Fruit fly (Drosophila melanogaster) whole organism, embryonic: Measurements from ENCODE around the gene Ids.
A peak's percentile ranks its signal among the peaks of the same experiment; 100 is the strongest.

Source experiments
- Aef1 ChIP-seq: fragments of 200-800 bp; sonication (Bioruptor generic); IDR thresholded peaks from 3 replicates; pipeline ENCODE4 v1.3.6; 2022; ENCODE audit warnings: missing biosample characterization, missing genetic modification characterization
- B-H1 ChIP-seq: fragments of 200-800 bp; sonication (Bioruptor generic); IDR thresholded peaks from 3 replicates; pipeline ENCODE4 v1.3.6; 2022; ENCODE audit warnings: missing biosample characterization, missing genetic modification characterization
- B-H2 ChIP-seq: fragments of 200-800 bp; sonication (Bioruptor generic); optimal IDR thresholded peaks from 2 replicates; lab custom pipeline; 2018; ENCODE audit warnings: missing biosample characterization, mild to moderate bottlenecking, missing genetic modification characterization
- CG10543 ChIP-seq: fragments of 200-800 bp; sonication (Bioruptor generic); optimal IDR thresholded peaks from 3 replicates; lab custom pipeline; 2017; ENCODE audit warnings: missing biosample characterization, mild to moderate bottlenecking, missing genetic modification characterization, moderate library complexity
- CG10565 ChIP-seq: fragments of 200-800 bp; sonication (Bioruptor generic); optimal IDR thresholded peaks from 3 replicates; lab custom pipeline; 2016; ENCODE audit warnings: missing biosample characterization, mild to moderate bottlenecking, missing genetic modification characterization
- CG10654 ChIP-seq: fragments of 200-800 bp; sonication (Bioruptor generic); optimal IDR thresholded peaks from 2 replicates; lab custom pipeline; 2016; ENCODE audit warnings: missing biosample characterization, missing genetic modification characterization
- CG11247 ChIP-seq: fragments of 200-800 bp; sonication (Bioruptor generic); IDR thresholded peaks from 2 replicates; pipeline ENCODE4 v1.3.6; 2022; ENCODE audit warnings: missing biosample characterization, missing genetic modification characterization
- CG12299 ChIP-seq: fragments of 200-800 bp; sonication (Bioruptor generic); optimal IDR thresholded peaks from 2 replicates; lab custom pipeline; 2018; ENCODE audit warnings: missing biosample characterization, mild to moderate bottlenecking, missing genetic modification characterization
- CG14667 ChIP-seq: fragments of 200-800 bp; sonication (Bioruptor generic); IDR thresholded peaks from 2 replicates; pipeline ENCODE4 v1.3.6; 2022; ENCODE audit warnings: missing biosample characterization, missing genetic modification characterization
- CG1603 ChIP-seq: fragments of 200-800 bp; sonication (Bioruptor generic); optimal IDR thresholded peaks from 2 replicates; lab custom pipeline; 2019; ENCODE audit warnings: missing biosample characterization, mild to moderate bottlenecking, missing genetic modification characterization, moderate library complexity
- CG2678 ChIP-seq: fragments of 200-800 bp; sonication (Bioruptor generic); optimal IDR thresholded peaks from 3 replicates; lab custom pipeline; 2019; ENCODE audit warnings: missing biosample characterization, mild to moderate bottlenecking, missing genetic modification characterization, moderate library complexity
- CG3065 ChIP-seq: fragments of 200-800 bp; sonication (Bioruptor generic); optimal IDR thresholded peaks from 2 replicates; lab custom pipeline; 2016; ENCODE audit warnings: missing biosample characterization, missing genetic modification characterization
- CG34376 ChIP-seq: fragments of 200-800 bp; sonication (Bioruptor generic); optimal IDR thresholded peaks from 2 replicates; lab custom pipeline; 2018; ENCODE audit warnings: missing biosample characterization, mild to moderate bottlenecking, missing genetic modification characterization
- CG5953 ChIP-seq: fragments of 200-800 bp; sonication (Bioruptor generic); IDR thresholded peaks from 2 replicates; pipeline ENCODE4 v1.3.6; 2022; ENCODE audit warnings: missing biosample characterization, missing genetic modification characterization
- CG9932 ChIP-seq: fragments of 200-800 bp; sonication (Bioruptor generic); IDR thresholded peaks from 2 replicates; pipeline ENCODE4 v1.3.6; 2022; ENCODE audit warnings: missing biosample characterization, missing genetic modification characterization
- Dbx ChIP-seq: fragments of 200-800 bp; sonication (Bioruptor generic); IDR thresholded peaks from 3 replicates; pipeline ENCODE4 v1.3.6; 2022; ENCODE audit warnings: missing biosample characterization, missing genetic modification characterization
- E2f1 ChIP-seq: fragments of 200-800 bp; sonication (Bioruptor generic); IDR thresholded peaks from 2 replicates; pipeline ENCODE4 v1.3.6; 2022; ENCODE audit warnings: missing biosample characterization, missing genetic modification characterization
- HLHmδ ChIP-seq: fragments of 200-800 bp; sonication (Bioruptor generic); optimal IDR thresholded peaks from 2 replicates; lab custom pipeline; 2018; ENCODE audit warnings: missing biosample characterization, mild to moderate bottlenecking, missing genetic modification characterization, moderate library complexity
- Hand ChIP-seq: fragments of 200-800 bp; sonication (Bioruptor generic); optimal IDR thresholded peaks from 2 replicates; lab custom pipeline; 2017; ENCODE audit warnings: mild to moderate bottlenecking, missing biosample characterization, missing genetic modification reagents, missing genetic modification characterization
- Hmx ChIP-seq: fragments of 200-800 bp; sonication (Bioruptor generic); optimal IDR thresholded peaks from 2 replicates; lab custom pipeline; 2016; ENCODE audit warnings: missing biosample characterization, missing genetic modification characterization
- Hr39 ChIP-seq: fragments of >200 bp; optimal IDR thresholded peaks from 2 replicates; lab custom pipeline; 2017
- MTF-1 ChIP-seq: fragments of 200-800 bp; sonication (Bioruptor generic); optimal IDR thresholded peaks from 2 replicates; lab custom pipeline; 2018; ENCODE audit warnings: missing biosample characterization, mild to moderate bottlenecking, missing genetic modification characterization, borderline replicate concordance
- Mad ChIP-seq: fragments of 200-800 bp; sonication (Bioruptor generic); optimal IDR thresholded peaks from 2 replicates; lab custom pipeline; 2016; ENCODE audit warnings: missing biosample characterization, missing genetic modification characterization
- Mes4 ChIP-seq: fragments of 200-800 bp; sonication (Bioruptor generic); optimal IDR thresholded peaks from 2 replicates; lab custom pipeline; 2016; ENCODE audit warnings: missing biosample characterization, missing genetic modification characterization
- NfI ChIP-seq: fragments of 200-800 bp; sonication (Bioruptor generic); optimal IDR thresholded peaks from 3 replicates; lab custom pipeline; 2018; ENCODE audit warnings: missing biosample characterization, mild to moderate bottlenecking, missing genetic modification characterization, moderate library complexity
- Oli ChIP-seq: fragments of 200-800 bp; sonication (Bioruptor generic); optimal IDR thresholded peaks from 2 replicates; lab custom pipeline; 2018; ENCODE audit warnings: missing biosample characterization, mild to moderate bottlenecking, missing genetic modification characterization, moderate library complexity
- Opbp ChIP-seq: fragments of 200-800 bp; sonication (Bioruptor generic); IDR thresholded peaks from 3 replicates; pipeline ENCODE4 v1.3.6; 2022; ENCODE audit warnings: missing biosample characterization, missing genetic modification characterization; ENCODE audit not compliant: partially characterized antibody
- abd-A ChIP-seq: fragments of 200-800 bp; sonication (Bioruptor generic); optimal IDR thresholded peaks from 3 replicates; lab custom pipeline; 2019; ENCODE audit warnings: missing biosample characterization, mild to moderate bottlenecking, missing genetic modification characterization, moderate library complexity
- ac ChIP-seq: fragments of 200-800 bp; sonication (Bioruptor generic); optimal IDR thresholded peaks from 3 replicates; lab custom pipeline; 2017; ENCODE audit warnings: missing biosample characterization, mild to moderate bottlenecking, missing genetic modification characterization
- aop ChIP-seq: fragments of 200-800 bp; sonication (Bioruptor generic); IDR thresholded peaks from 2 replicates; pipeline ENCODE4 v1.3.6; 2022; ENCODE audit warnings: missing biosample characterization, missing genetic modification characterization
- bigmax ChIP-seq: fragments of 200-800 bp; sonication (Bioruptor generic); optimal IDR thresholded peaks from 2 replicates; lab custom pipeline; 2018; ENCODE audit warnings: missing biosample characterization, mild to moderate bottlenecking, missing genetic modification characterization
- bowl ChIP-seq: fragments of 200-800 bp; sonication (Bioruptor generic); IDR thresholded peaks from 2 replicates; pipeline ENCODE4 v1.3.6; 2022; ENCODE audit warnings: missing biosample characterization, missing genetic modification characterization
- cad ChIP-seq: fragments of >200 bp; optimal IDR thresholded peaks from 2 replicates; lab custom pipeline; 2017; ENCODE audit warnings: missing biosample characterization, missing genetic modification characterization
- ci ChIP-seq: fragments of 200-800 bp; sonication (Bioruptor generic); IDR thresholded peaks from 3 replicates; pipeline ENCODE4 v1.3.6; 2022; ENCODE audit warnings: missing biosample characterization, missing genetic modification characterization
- corto ChIP-seq: fragments of 200-800 bp; sonication (Bioruptor generic); optimal IDR thresholded peaks from 2 replicates; lab custom pipeline; 2016; ENCODE audit warnings: missing biosample characterization, mild to moderate bottlenecking, missing genetic modification characterization, moderate library complexity
- eyg ChIP-seq: fragments of 200-800 bp; sonication (Bioruptor generic); optimal IDR thresholded peaks from 3 replicates; lab custom pipeline; 2016; ENCODE audit warnings: missing biosample characterization, missing genetic modification characterization
- gce ChIP-seq: fragments of 200-800 bp; sonication (Bioruptor generic); IDR thresholded peaks from 3 replicates; pipeline ENCODE4 v1.3.6; 2022; ENCODE audit warnings: missing biosample characterization, missing genetic modification characterization
- hb ChIP-seq: fragments of 200-800 bp; sonication (Bioruptor generic); IDR thresholded peaks from 3 replicates; pipeline ENCODE4 v1.3.6; 2022; ENCODE audit warnings: missing biosample characterization, missing genetic modification characterization; ENCODE audit not compliant: partially characterized antibody
- ind ChIP-seq: fragments of 200-800 bp; sonication (Bioruptor generic); optimal IDR thresholded peaks from 3 replicates; lab custom pipeline; 2016; ENCODE audit warnings: missing biosample characterization, missing genetic modification characterization
- inv ChIP-seq: fragments of 200-800 bp; sonication (Bioruptor generic); IDR thresholded peaks from 2 replicates; pipeline ENCODE4 v1.3.6; 2022; ENCODE audit warnings: missing biosample characterization, missing genetic modification characterization; ENCODE audit not compliant: partially characterized antibody
- jigr1 ChIP-seq: fragments of 200-800 bp; sonication (Bioruptor generic); IDR thresholded peaks from 3 replicates; pipeline ENCODE4 v1.3.6; 2022; ENCODE audit warnings: missing biosample characterization, missing genetic modification characterization
- lola ChIP-seq, 3 experiments: fragments of >200 bp in 2 of 3; fragments of 200-800 bp in 1 of 3; sonication (Bioruptor generic) in 1 of 3; optimal IDR thresholded peaks; 2 replicates each; lab custom pipeline; 2017 to 2019; ENCODE audit warnings: missing biosample characterization in 3 of 3, missing genetic modification characterization in 3 of 3, mild to moderate bottlenecking in 1 of 3, moderate library complexity in 1 of 3
- mld ChIP-seq: fragments of 200-800 bp; sonication (Bioruptor generic); IDR thresholded peaks from 3 replicates; pipeline ENCODE4 v1.3.6; 2022; ENCODE audit warnings: missing biosample characterization, missing genetic modification characterization; ENCODE audit not compliant: partially characterized antibody
- org-1 ChIP-seq: fragments of 200-800 bp; sonication (Bioruptor generic); optimal IDR thresholded peaks from 2 replicates; lab custom pipeline; 2017; ENCODE audit warnings: missing biosample characterization, missing genetic modification characterization
- psq ChIP-seq: fragments of 200-800 bp; sonication (Bioruptor generic); optimal IDR thresholded peaks from 2 replicates; lab custom pipeline; 2017; ENCODE audit warnings: missing biosample characterization, missing genetic modification characterization
- ro ChIP-seq: fragments of 200-800 bp; sonication (Bioruptor generic); IDR thresholded peaks from 2 replicates; pipeline ENCODE4 v1.3.6; 2022; ENCODE audit warnings: missing biosample characterization, missing genetic modification characterization
- row ChIP-seq: fragments of 200-800 bp; sonication (Bioruptor generic); IDR thresholded peaks from 3 replicates; pipeline ENCODE4 v1.3.6; 2022; ENCODE audit warnings: missing biosample characterization, missing genetic modification characterization
- ssp ChIP-seq: fragments of 200-800 bp; sonication (Bioruptor generic); IDR thresholded peaks from 2 replicates; pipeline ENCODE4 v1.3.6; 2022; ENCODE audit warnings: missing biosample characterization, missing genetic modification characterization
- tin ChIP-seq: fragments of 200-800 bp; sonication (Bioruptor generic); optimal IDR thresholded peaks from 3 replicates; lab custom pipeline; 2016; ENCODE audit warnings: missing biosample characterization, missing genetic modification characterization
- vfl ChIP-seq: fragments of 200-800 bp; sonication (Bioruptor generic); optimal IDR thresholded peaks from 2 replicates; lab custom pipeline; 2016; ENCODE audit warnings: missing biosample characterization, missing genetic modification characterization
- vvl ChIP-seq: fragments of 200-800 bp; sonication (Bioruptor generic); IDR thresholded peaks from 2 replicates; pipeline ENCODE4 v1.3.6; 2022; ENCODE audit warnings: missing biosample characterization, missing genetic modification characterization
- wek ChIP-seq: fragments of 200-800 bp; sonication (Bioruptor generic); optimal IDR thresholded peaks from 3 replicates; lab custom pipeline; 2018; ENCODE audit warnings: missing biosample characterization, mild to moderate bottlenecking, missing genetic modification characterization, moderate library complexity

The Ids gene

dm6 chr3L:3389666-3390059 lies 11.6 kb downstream of the Ids start (continued):
- no peak for TF ChIP-seq gce
- TF ChIP-seq Oli (tag; lab: Kevin White, UChicago): peak; percentile 24
- no peak for TF ChIP-seq Hmx (GFP tag; lab: Kevin White, UChicago)
- no peak for TF ChIP-seq CG34376 (GFP tag; lab: Kevin White, UChicago)
- TF ChIP-seq vvl (GFP tag; lab: Robert Waterston, UW): peak; percentile 40
- no peak for TF ChIP-seq Mes4 (GFP tag; lab: Kevin White, UChicago)
- peak; percentile 54 for TF ChIP-seq ind (GFP tag; lab: Kevin White, UChicago)
- no peak for TF ChIP-seq HLHmδ (GFP tag; lab: Kevin White, UChicago)
- TF ChIP-seq B-H1 (GFP tag; lab: Robert Waterston, UW): no peak
- peak in 1 of 3 experiments; percentile 51 for TF ChIP-seq lola (GFP tag; optimal IDR thresholded peaks at IDR 0.05; lab: Kevin White, UChicago)
- no peak for TF ChIP-seq bowl (GFP tag; lab: Robert Waterston, UW)
- TF ChIP-seq CG10565 (GFP tag; lab: Kevin White, UChicago): no peak
- no peak for TF ChIP-seq CG9932
- TF ChIP-seq CG10543 (GFP tag; lab: Kevin White, UChicago): no peak
- peak; percentile 6 for TF ChIP-seq CG1603
- TF ChIP-seq hb: no peak
- no peak for TF ChIP-seq abd-A (tag; lab: Kevin White, UChicago)
- TF ChIP-seq CG2678: peak; percentile 70
- 0 out of 3 replicates have a peak, but pooled peaks have one; percentile 22 for TF ChIP-seq ci (GFP tag; lab: Robert Waterston, UW)
- peak; percentile 37 for TF ChIP-seq CG10654 (GFP tag; lab: Kevin White, UChicago)
- TF ChIP-seq Hand (GFP tag; lab: Kevin White, UChicago): no peak
- TF ChIP-seq ro: no peak
- no peak for TF ChIP-seq psq (GFP tag; lab: Kevin White, UChicago)
- TF ChIP-seq Mad: no peak
- TF ChIP-seq Aef1 (GFP tag; lab: Robert Waterston, UW): no peak; the same call in 1 of the 3 replicates
- peak; percentile 43; the same call in 1 of the 2 replicates for TF ChIP-seq E2f1 (GFP tag; lab: Robert Waterston, UW)
- no peak for TF ChIP-seq CG11247 (GFP tag; lab: Robert Waterston, UW)
- no peak for TF ChIP-seq mld (GFP tag; lab: Robert Waterston, UW)
- peak; percentile 47 for TF ChIP-seq corto (GFP tag; lab: Kevin White, UChicago)
- TF ChIP-seq ssp (GFP tag; lab: Robert Waterston, UW): no peak
- TF ChIP-seq MTF-1 (GFP tag; lab: Kevin White, UChicago): no peak
- TF ChIP-seq CG12299 (tag; lab: Kevin White, UChicago): no peak
- peak; percentile 50 for TF ChIP-seq org-1
- no peak for TF ChIP-seq NfI (GFP tag; lab: Kevin White, UChicago)
- TF ChIP-seq B-H2 (GFP tag; lab: Kevin White, UChicago): no peak
- TF ChIP-seq tin (GFP tag; lab: Kevin White, UChicago): peak; percentile 48
- TF ChIP-seq cad: no peak
- TF ChIP-seq inv (GFP tag; lab: Robert Waterston, UW): no peak
- TF ChIP-seq Dbx (GFP tag; lab: Robert Waterston, UW): no peak
- no peak for TF ChIP-seq wek (GFP tag; lab: Kevin White, UChicago)
- no peak for TF ChIP-seq Opbp (GFP tag; lab: Robert Waterston, UW)
- no peak for TF ChIP-seq eyg (GFP tag; lab: Kevin White, UChicago)
- TF ChIP-seq CG5953 (GFP tag; lab: Robert Waterston, UW): no peak
- TF ChIP-seq CG14667 (GFP tag; lab: Robert Waterston, UW): peak; percentile 4; the same call in 1 of the 2 replicates
- TF ChIP-seq bigmax: no peak
- TF ChIP-seq Hr39 (lab: Kevin White, UChicago): no peak
- TF ChIP-seq row: peak; percentile 49; the same call in 1 of the 3 replicates
- TF ChIP-seq jigr1 (GFP tag; lab: Robert Waterston, UW): 0 out of 3 replicates have a peak, but pooled peaks have one; percentile 16
- TF ChIP-seq ac (GFP tag; lab: Kevin White, UChicago): no peak
- no peak for TF ChIP-seq aop
- TF ChIP-seq CG3065 (GFP tag; lab: Kevin White, UChicago): no peak
- TF ChIP-seq vfl (GFP tag; lab: Kevin White, UChicago): no peak
